Worm (Caenorhabditis elegans) whole organism, early embryonic: Measurements from ENCODE around the gene Y32F6B.9.

ENCODE experiments used
- B0310.2 ChIP-seq: sonication (generic microtip); optimal IDR thresholded peaks from 2 replicates; lab custom pipeline; 2016; ENCODE audit warnings: mild to moderate bottlenecking, missing genetic modification characterization, missing compliant biosample characterization
- F13C5.2 ChIP-seq: sonication (generic microtip); optimal IDR thresholded peaks from 2 replicates; lab custom pipeline; 2017; ENCODE audit warnings: mild to moderate bottlenecking, missing genetic modification characterization, inconsistent platforms, missing compliant biosample characterization
- aly-1 ChIP-seq: sonication (generic microtip); optimal IDR thresholded peaks from 2 replicates; lab custom pipeline; 2016; ENCODE audit warnings: missing genetic modification characterization, missing compliant biosample characterization
- ama-1 ChIP-seq: fragments of 150-350 bp; optimal IDR thresholded peaks from 2 replicates; lab custom pipeline; 2014
- ceh-13 ChIP-seq: fragments of 200-800 bp; sonication (Bioruptor generic); optimal IDR thresholded peaks from 2 replicates; lab custom pipeline; 2018; ENCODE audit warnings: mild to moderate bottlenecking, missing genetic modification characterization, missing compliant biosample characterization
- ceh-36 ChIP-seq: sonication (generic microtip); optimal IDR thresholded peaks from 2 replicates; lab custom pipeline; 2016; ENCODE audit warnings: missing genetic modification characterization, inconsistent platforms, missing compliant biosample characterization
- ets-7 ChIP-seq: sonication (generic microtip); optimal IDR thresholded peaks from 2 replicates; lab custom pipeline; 2016; ENCODE audit warnings: missing genotype, missing genetic modification characterization, missing compliant biosample characterization
- flt-1 ChIP-seq: fragments of 200-800 bp; sonication (Bioruptor generic); IDR thresholded peaks from 2 replicates; pipeline ENCODE4 v1.3.6; 2022; ENCODE audit warnings: missing genetic modification characterization, missing compliant biosample characterization
- hmbx-1 ChIP-seq: sonication (generic microtip); optimal IDR thresholded peaks from 2 replicates; lab custom pipeline; 2016; ENCODE audit warnings: mild to moderate bottlenecking, missing genetic modification characterization, missing compliant biosample characterization
- hmg-4 ChIP-seq: fragments of 200-800 bp; sonication (Bioruptor generic); optimal IDR thresholded peaks from 2 replicates; lab custom pipeline; 2018; ENCODE audit warnings: mild to moderate bottlenecking, missing genetic modification characterization, missing compliant biosample characterization
- hnd-1 ChIP-seq: sonication (generic microtip); optimal IDR thresholded peaks from 2 replicates; lab custom pipeline; 2016; ENCODE audit warnings: missing genetic modification characterization, missing compliant biosample characterization
- pes-1 ChIP-seq: fragments of 200-800 bp; sonication (Bioruptor generic); IDR thresholded peaks from 2 replicates; pipeline ENCODE4 v1.3.6; 2022; ENCODE audit warnings: missing genetic modification reagents, missing genetic modification characterization, missing compliant biosample characterization
- scrt-1 ChIP-seq: fragments of 200-800 bp; sonication (Bioruptor generic); IDR thresholded peaks from 2 replicates; pipeline ENCODE4 v1.3.6; 2022; ENCODE audit warnings: missing genetic modification characterization, missing compliant biosample characterization
- sea-1 ChIP-seq: fragments of 200-800 bp; sonication (Bioruptor generic); conservative IDR thresholded peaks from 2 replicates; pipeline ENCODE4 v1.3.6; 2022; ENCODE audit warnings: missing genetic modification characterization, missing compliant biosample characterization
- tbx-11 ChIP-seq: fragments of 200-800 bp; sonication (Bioruptor generic); IDR thresholded peaks from 2 replicates; pipeline ENCODE4 v1.3.6; 2022; ENCODE audit warnings: missing genetic modification characterization, missing compliant biosample characterization
- tbx-37 ChIP-seq: fragments of 200-800 bp; sonication (Bioruptor generic); conservative IDR thresholded peaks from 2 replicates; pipeline ENCODE4 v1.3.6; 2022; ENCODE audit warnings: missing genetic modification reagents, missing genetic modification characterization, missing compliant biosample characterization
- tra-4 ChIP-seq: sonication (generic microtip); optimal IDR thresholded peaks from 2 replicates; lab custom pipeline; 2017; ENCODE audit warnings: missing genetic modification characterization, missing compliant biosample characterization

Y32F6B.9 gene

DNA sequence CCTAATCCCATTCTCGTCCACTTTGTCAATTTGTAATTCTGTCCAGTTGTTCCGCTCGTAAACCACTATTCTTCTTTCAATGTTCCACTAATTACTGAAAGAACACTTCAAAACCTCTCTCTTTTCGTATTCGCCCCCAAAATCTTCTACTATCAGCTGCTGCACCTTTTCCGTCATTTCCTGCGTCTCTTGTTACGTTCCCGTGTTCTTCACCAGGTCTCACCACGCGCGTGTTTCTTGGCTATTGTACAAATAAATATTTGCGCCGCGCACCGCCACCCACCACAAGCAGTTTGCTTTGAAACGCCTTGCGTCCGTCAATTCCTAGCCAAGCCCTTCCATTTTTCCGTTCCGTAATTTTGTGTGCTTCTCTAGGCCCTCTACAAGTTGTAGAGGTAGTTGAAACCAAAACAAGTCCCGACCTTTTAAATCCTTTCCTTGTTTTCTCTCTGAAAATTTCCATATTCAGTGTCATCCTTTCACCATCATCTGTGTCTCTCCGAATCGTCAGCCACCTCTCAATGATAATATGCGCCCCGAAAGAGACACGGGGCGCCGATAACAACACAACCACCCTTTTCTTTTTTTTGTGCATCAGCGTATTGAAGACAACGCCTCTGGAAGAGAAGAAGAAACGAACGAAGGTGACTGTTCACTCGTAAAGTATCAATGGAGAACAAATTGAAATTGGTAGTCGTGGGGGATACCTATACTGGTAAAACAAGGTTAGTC lies at the start of gene Y32F6B.9, which contains the start of gene crp-1:
TSS of gene Y32F6B.9 (plus strand) at position 603 of the 732 bp plus-strand sequence.
TSS of gene crp-1 (plus strand) at position 468 of the 732 bp plus-strand sequence.
- no peak for TF ChIP-seq aly-1 (tag; lab: Kevin White, UChicago)
- no peak for TF ChIP-seq ama-1 (lab: Kevin White, UChicago)
- TF ChIP-seq tbx-37 = no peak
- no peak for TF ChIP-seq flt-1 (GFP tag; lab: Robert Waterston, UW)
- no peak for TF ChIP-seq B0310.2 (tag; lab: Kevin White, UChicago)
- TF ChIP-seq hmbx-1 (tag; lab: Kevin White, UChicago) = no peak
- TF ChIP-seq ceh-13 (GFP tag; lab: Kevin White, UChicago) = no peak
- no peak for TF ChIP-seq sea-1 (GFP tag; lab: Robert Waterston, UW)
- no peak for TF ChIP-seq ceh-36 (tag; lab: Kevin White, UChicago)

DNA sequence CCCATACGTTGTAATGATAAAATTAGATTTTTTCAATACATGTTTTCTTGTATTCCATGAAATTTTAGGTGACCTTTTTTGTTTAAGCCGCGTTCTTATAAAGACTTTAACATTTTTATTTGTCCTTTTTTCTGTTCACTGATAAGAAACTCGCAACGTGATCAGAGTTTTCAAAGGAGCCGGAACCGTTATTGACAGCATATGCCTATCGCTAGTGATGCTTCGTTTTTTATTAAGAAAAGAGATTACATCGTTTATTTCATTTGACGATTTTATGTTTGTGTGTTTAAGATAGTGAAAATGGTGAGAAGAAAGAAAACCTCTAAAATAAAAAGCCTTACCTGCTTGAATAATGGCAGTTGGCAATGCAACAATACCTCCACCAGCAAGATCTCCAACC lies 45.9 kb upstream of the Y32F6B.9 start:
- TF ChIP-seq hnd-1 (no peak), hmg-4 (no peak), aly-1 (tag; lab: Kevin White, UChicago) (no peak), ceh-13 (GFP tag; lab: Kevin White, UChicago) (no peak), F13C5.2 (tag; lab: Kevin White, UChicago) (no peak), ama-1 (lab: Kevin White, UChicago) (no peak), scrt-1 (GFP tag; lab: Robert Waterston, UW) (no peak), sea-1 (GFP tag; lab: Robert Waterston, UW) (no peak), tbx-37 (no peak), hmbx-1 (tag; lab: Kevin White, UChicago) (no peak), ets-7 (tag; lab: Kevin White, UChicago) (no peak), tbx-11 (no peak), tra-4 (tag; lab: Kevin White, UChicago) (no peak), B0310.2 (tag; lab: Kevin White, UChicago) (no peak)

DNA sequence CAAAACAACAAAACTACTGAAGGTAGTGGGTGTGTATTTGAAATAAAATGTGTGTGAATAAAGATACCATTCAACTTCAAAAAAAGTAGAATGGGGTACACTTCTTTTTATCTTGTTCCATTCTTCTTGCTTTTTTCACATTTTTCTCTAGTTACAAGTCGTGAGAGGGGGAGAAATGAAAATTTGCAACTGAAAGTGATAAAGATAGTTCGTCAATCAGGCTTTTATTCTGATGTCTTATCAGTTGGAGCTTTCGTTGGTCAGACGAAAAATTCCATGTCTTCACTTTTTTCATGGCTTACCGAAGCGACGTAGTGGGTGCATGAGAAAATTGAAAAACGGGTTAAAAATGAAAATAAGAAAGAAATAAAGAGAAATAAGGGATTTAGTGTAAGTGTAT lies 44.8 kb upstream of the Y32F6B.9 start, which contains the start of gene Y32F6A.4:
TSS of gene Y32F6A.4 (minus strand) at position 347 of the 400 bp plus-strand sequence.
- TF ChIP-seq ceh-36 (tag; lab: Kevin White, UChicago) (no peak), F13C5.2 (tag; lab: Kevin White, UChicago) (no peak), B0310.2 (tag; lab: Kevin White, UChicago) (no peak), tbx-37 (no peak), sea-1 (GFP tag; lab: Robert Waterston, UW) (no peak), hmg-4 (no peak), aly-1 (tag; lab: Kevin White, UChicago) (no peak), hmbx-1 (tag; lab: Kevin White, UChicago) (no peak), ets-7 (tag; lab: Kevin White, UChicago) (no peak), ceh-13 (GFP tag; lab: Kevin White, UChicago) (no peak), tbx-11 (no peak), tra-4 (tag; lab: Kevin White, UChicago) (no peak), flt-1 (GFP tag; lab: Robert Waterston, UW) (no peak), scrt-1 (GFP tag; lab: Robert Waterston, UW) (no peak), hnd-1 (no peak), ama-1 (lab: Kevin White, UChicago) (no peak), pes-1 (GFP tag; lab: Robert Waterston, UW) (no peak)

DNA sequence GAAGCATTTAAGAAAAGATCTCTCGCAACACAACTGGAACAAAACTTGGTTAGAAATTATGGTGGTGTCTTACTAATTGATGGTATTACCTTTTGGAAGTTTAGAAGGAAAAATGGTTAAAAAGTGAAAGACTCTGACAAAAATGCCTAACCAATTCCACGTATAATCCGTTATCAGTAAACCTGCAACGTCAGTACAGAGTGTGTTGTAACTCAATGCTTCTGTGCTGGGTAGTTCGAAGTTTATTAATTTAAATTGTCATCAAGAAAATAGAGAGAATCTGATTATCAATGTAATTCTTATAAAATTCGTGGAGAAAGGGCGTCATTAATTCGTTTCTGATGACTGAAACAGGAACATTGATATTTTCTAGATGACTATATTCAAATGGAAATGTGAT lies 43.3 kb upstream of the Y32F6B.9 start:
- TF ChIP-seq hnd-1 = no peak
- TF ChIP-seq pes-1 (GFP tag; lab: Robert Waterston, UW) = no peak
- no peak for TF ChIP-seq sea-1 (GFP tag; lab: Robert Waterston, UW)
- no peak for TF ChIP-seq scrt-1 (GFP tag; lab: Robert Waterston, UW)
- TF ChIP-seq flt-1 (GFP tag; lab: Robert Waterston, UW) = no peak
- TF ChIP-seq ama-1 (lab: Kevin White, UChicago) = no peak
- TF ChIP-seq hmg-4 = no peak
- no peak for TF ChIP-seq tbx-37
- no peak for TF ChIP-seq F13C5.2 (tag; lab: Kevin White, UChicago)
- TF ChIP-seq B0310.2 (tag; lab: Kevin White, UChicago) = no peak
- TF ChIP-seq ets-7 (tag; lab: Kevin White, UChicago) = no peak
- no peak for TF ChIP-seq aly-1 (tag; lab: Kevin White, UChicago)
- no peak for TF ChIP-seq tbx-11
- TF ChIP-seq hmbx-1 (tag; lab: Kevin White, UChicago) = no peak
- no peak for TF ChIP-seq ceh-36 (tag; lab: Kevin White, UChicago)
- TF ChIP-seq ceh-13 (GFP tag; lab: Kevin White, UChicago) = no peak
- no peak for TF ChIP-seq tra-4 (tag; lab: Kevin White, UChicago)

DNA sequence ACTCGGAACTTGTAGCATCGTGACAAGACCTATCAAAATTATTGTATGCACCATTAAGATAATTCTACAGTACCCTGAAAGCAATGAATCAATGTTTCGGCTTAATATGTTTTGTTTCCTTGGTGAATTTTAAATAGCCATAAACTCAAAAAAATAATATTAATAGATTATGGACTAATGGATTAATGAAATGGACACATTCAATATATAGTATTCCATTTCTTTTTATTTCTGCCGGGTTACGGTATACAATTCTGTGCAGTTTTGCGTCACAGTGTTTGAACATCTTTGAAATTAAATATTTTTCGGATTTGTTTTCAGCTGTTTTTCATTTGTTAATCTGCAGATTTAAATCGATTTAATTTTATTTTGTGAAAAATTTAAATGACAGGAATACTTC lies 41.9 kb upstream of the Y32F6B.9 start, which contains the start of gene set-22:
TSS of gene set-22 (plus strand) at position 301 of the 400 bp plus-strand sequence.
- no peak for TF ChIP-seq ets-7 (tag; lab: Kevin White, UChicago)
- no peak for TF ChIP-seq ama-1 (lab: Kevin White, UChicago)
- no peak for TF ChIP-seq flt-1 (GFP tag; lab: Robert Waterston, UW)
- TF ChIP-seq tbx-37 = no peak
- TF ChIP-seq tra-4 (tag; lab: Kevin White, UChicago) = no peak
- TF ChIP-seq hmg-4 = no peak
- no peak for TF ChIP-seq pes-1 (GFP tag; lab: Robert Waterston, UW)
- TF ChIP-seq hnd-1 = no peak

DNA sequence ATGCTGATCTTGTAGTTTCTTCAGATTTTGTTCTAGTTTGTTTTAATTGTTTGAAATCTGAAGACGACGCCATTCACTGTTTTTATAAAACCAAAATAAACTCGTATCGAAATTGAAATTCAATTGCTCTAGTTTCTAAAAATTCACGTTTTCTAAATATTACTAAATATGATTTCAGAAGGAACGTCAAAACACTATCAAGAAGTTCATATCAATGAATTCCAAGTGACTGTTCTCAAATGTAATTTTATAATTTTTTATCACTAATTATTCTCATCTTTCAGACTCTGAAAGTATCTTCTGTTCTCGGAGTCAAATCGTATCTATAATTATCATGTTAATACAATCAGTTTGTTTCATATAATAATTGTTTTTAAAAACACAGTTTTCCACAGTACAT lies 37.8 kb upstream of the Y32F6B.9 start, which contains the start of gene snf-10:
TSS of gene snf-10 (minus strand) at position 101 of the 400 bp plus-strand sequence.
- TF ChIP-seq tbx-37 = no peak
- TF ChIP-seq hmg-4 = no peak
- TF ChIP-seq flt-1 (GFP tag; lab: Robert Waterston, UW) = no peak
- TF ChIP-seq sea-1 (GFP tag; lab: Robert Waterston, UW) = no peak
- no peak for TF ChIP-seq B0310.2 (tag; lab: Kevin White, UChicago)
- TF ChIP-seq tra-4 (tag; lab: Kevin White, UChicago) = no peak
- TF ChIP-seq F13C5.2 (tag; lab: Kevin White, UChicago) = no peak
- TF ChIP-seq ceh-13 (GFP tag; lab: Kevin White, UChicago) = no peak
- TF ChIP-seq hmbx-1 (tag; lab: Kevin White, UChicago) = no peak
- no peak for TF ChIP-seq tbx-11
- TF ChIP-seq hnd-1 = no peak
- no peak for TF ChIP-seq ets-7 (tag; lab: Kevin White, UChicago)
- no peak for TF ChIP-seq aly-1 (tag; lab: Kevin White, UChicago)
- no peak for TF ChIP-seq scrt-1 (GFP tag; lab: Robert Waterston, UW)
- no peak for TF ChIP-seq ceh-36 (tag; lab: Kevin White, UChicago)
- TF ChIP-seq pes-1 (GFP tag; lab: Robert Waterston, UW) = no peak
- no peak for TF ChIP-seq ama-1 (lab: Kevin White, UChicago)
